Fruit fly (Drosophila melanogaster) whole organism, prepupa: ENCODE results near the gene Klp61F.

ENCODE experiments used
- Blimp-1 ChIP-seq: fragments of 200-800 bp; sonication (Bioruptor generic); optimal IDR thresholded peaks from 3 replicates; lab custom pipeline; 2017; ENCODE audit warnings: missing biosample characterization, missing genetic modification characterization, mild to moderate bottlenecking, moderate library complexity, missing genetic modification reagents
- CG10631 ChIP-seq: fragments of 200-800 bp; sonication (Bioruptor generic); optimal IDR thresholded peaks from 2 replicates; lab custom pipeline; 2016; ENCODE audit warnings: missing biosample characterization, missing genetic modification characterization
- CG10669 ChIP-seq: fragments of 200-800 bp; sonication (Bioruptor generic); optimal IDR thresholded peaks from 3 replicates; lab custom pipeline; 2018; ENCODE audit warnings: missing biosample characterization, mild to moderate bottlenecking, missing genetic modification characterization, moderate library complexity
- CG11902 ChIP-seq: fragments of 200-800 bp; sonication (Bioruptor generic); optimal IDR thresholded peaks from 3 replicates; lab custom pipeline; 2016; ENCODE audit warnings: missing biosample characterization, missing genetic modification characterization
- CG15336 ChIP-seq: fragments of 200-800 bp; sonication (Bioruptor generic); IDR thresholded peaks from 2 replicates; pipeline ENCODE4 v1.3.6; 2022; ENCODE audit warnings: missing biosample characterization, missing genetic modification characterization
- CG32006 ChIP-seq: fragments of 200-800 bp; sonication (Bioruptor generic); optimal IDR thresholded peaks from 3 replicates; lab custom pipeline; 2017; ENCODE audit warnings: missing biosample characterization, mild to moderate bottlenecking, missing genetic modification characterization
- CG4318 ChIP-seq: fragments of 200-800 bp; sonication (Bioruptor generic); optimal IDR thresholded peaks from 3 replicates; lab custom pipeline; 2017; ENCODE audit warnings: missing biosample characterization, mild to moderate bottlenecking, missing genetic modification characterization
- CG6163 ChIP-seq: fragments of 200-800 bp; sonication (Bioruptor generic); IDR thresholded peaks from 3 replicates; pipeline ENCODE4 v1.3.6; 2022; ENCODE audit warnings: missing biosample characterization, missing genetic modification characterization
- CG6276 ChIP-seq: fragments of 200-800 bp; sonication (Bioruptor generic); optimal IDR thresholded peaks from 2 replicates; lab custom pipeline; 2017; ENCODE audit warnings: missing biosample characterization, mild to moderate bottlenecking, missing genetic modification characterization
- CG6808 ChIP-seq: fragments of 200-800 bp; sonication (Bioruptor generic); optimal IDR thresholded peaks from 3 replicates; lab custom pipeline; 2017; ENCODE audit warnings: missing biosample characterization, missing genetic modification characterization, mild to moderate bottlenecking, moderate library complexity, missing genetic modification reagents
- CG7368 ChIP-seq: fragments of 200-800 bp; sonication (Bioruptor generic); optimal IDR thresholded peaks from 3 replicates; lab custom pipeline; 2016; ENCODE audit warnings: missing biosample characterization, missing genetic modification characterization
- CG8119 ChIP-seq: fragments of 200-800 bp; sonication (Bioruptor generic); IDR thresholded peaks from 3 replicates; pipeline ENCODE4 v1.3.6; 2022; ENCODE audit warnings: missing biosample characterization, missing genetic modification characterization
- CG8319 ChIP-seq: fragments of 200-800 bp; sonication (Bioruptor generic); optimal IDR thresholded peaks from 3 replicates; lab custom pipeline; 2016; ENCODE audit warnings: missing biosample characterization, missing genetic modification characterization
- CG8632 ChIP-seq: fragments of 200-800 bp; sonication (Bioruptor generic); optimal IDR thresholded peaks from 3 replicates; lab custom pipeline; 2016; ENCODE audit warnings: missing biosample characterization, missing genetic modification characterization
- Eip78C ChIP-seq: fragments of 200-800 bp; sonication (Bioruptor generic); peaks from one replicate; lab custom pipeline; 2016; ENCODE audit warnings: missing biosample characterization, missing genetic modification characterization
- Gug ChIP-seq: fragments of 200-800 bp; sonication (Bioruptor generic); IDR thresholded peaks from 2 replicates; pipeline ENCODE4 v1.3.6; 2022; ENCODE audit warnings: missing biosample characterization, missing genetic modification characterization
- Hr38 ChIP-seq: sonication (Bioruptor generic); optimal IDR thresholded peaks from 2 replicates; lab custom pipeline; 2016; ENCODE audit warnings: missing biosample characterization, missing genetic modification characterization
- Hr4 ChIP-seq: fragments of 200-800 bp; sonication (Bioruptor generic); optimal IDR thresholded peaks from 3 replicates; lab custom pipeline; 2016; ENCODE audit warnings: missing biosample characterization, missing genetic modification characterization
- OdsH ChIP-seq: fragments of 200-800 bp; sonication (Bioruptor generic); optimal IDR thresholded peaks from 3 replicates; lab custom pipeline; 2016; ENCODE audit warnings: missing biosample characterization, missing genetic modification characterization
- Smox ChIP-seq: fragments of 200-800 bp; sonication (Bioruptor generic); optimal IDR thresholded peaks from 3 replicates; lab custom pipeline; 2016; ENCODE audit warnings: missing biosample characterization, missing genetic modification characterization
- Sox14 ChIP-seq: fragments of 200-800 bp; sonication (Bioruptor generic); optimal IDR thresholded peaks from 3 replicates; lab custom pipeline; 2016; ENCODE audit warnings: missing biosample characterization, missing genetic modification characterization
- dac ChIP-seq: fragments of 200-800 bp; sonication (Bioruptor generic); optimal IDR thresholded peaks from 2 replicates; lab custom pipeline; 2017; ENCODE audit warnings: missing biosample characterization, mild to moderate bottlenecking, missing genetic modification characterization
- dsx ChIP-seq: fragments of 200-800 bp; optimal IDR thresholded peaks from 3 replicates; lab custom pipeline; 2019; ENCODE audit warnings: missing biosample characterization, mild to moderate bottlenecking, missing genetic modification characterization, moderate library complexity; ENCODE audit not compliant: poor library complexity, severe bottlenecking
- eg ChIP-seq: fragments of 200-800 bp; sonication (Bioruptor generic); IDR thresholded peaks from 3 replicates; pipeline ENCODE4 v1.3.6; 2022; ENCODE audit warnings: missing biosample characterization, missing genetic modification characterization
- esn ChIP-seq: fragments of 200-800 bp; sonication (Bioruptor generic); optimal IDR thresholded peaks from 2 replicates; lab custom pipeline; 2016; ENCODE audit warnings: missing biosample characterization, mild to moderate bottlenecking, missing genetic modification characterization, moderate library complexity
- fd59A ChIP-seq: fragments of 200-800 bp; sonication (Bioruptor generic); optimal IDR thresholded peaks from 2 replicates; lab custom pipeline; 2017; ENCODE audit warnings: missing biosample characterization, mild to moderate bottlenecking, missing genetic modification characterization, missing genetic modification reagents
- fd85E ChIP-seq: fragments of 200-800 bp; sonication (Bioruptor generic); optimal IDR thresholded peaks from 3 replicates; lab custom pipeline; 2016; ENCODE audit warnings: missing biosample characterization, missing genetic modification characterization
- lz ChIP-seq: fragments of 200-800 bp; sonication (Bioruptor generic); optimal IDR thresholded peaks from 3 replicates; lab custom pipeline; 2016; ENCODE audit warnings: missing biosample characterization, missing genetic modification characterization
- net ChIP-seq: fragments of 200-800 bp; sonication (Bioruptor generic); optimal IDR thresholded peaks from 3 replicates; lab custom pipeline; 2016; ENCODE audit warnings: missing biosample characterization, missing genetic modification characterization
- svp ChIP-seq: fragments of 200-800 bp; sonication (Bioruptor generic); peaks from one replicate; lab custom pipeline; 2016; ENCODE audit warnings: missing biosample characterization, missing genetic modification characterization
- vri ChIP-seq: fragments of 200-800 bp; sonication (Bioruptor generic); optimal IDR thresholded peaks from 3 replicates; lab custom pipeline; 2016; ENCODE audit warnings: missing biosample characterization, mild to moderate bottlenecking, missing genetic modification characterization

Klp61F gene

DNA sequence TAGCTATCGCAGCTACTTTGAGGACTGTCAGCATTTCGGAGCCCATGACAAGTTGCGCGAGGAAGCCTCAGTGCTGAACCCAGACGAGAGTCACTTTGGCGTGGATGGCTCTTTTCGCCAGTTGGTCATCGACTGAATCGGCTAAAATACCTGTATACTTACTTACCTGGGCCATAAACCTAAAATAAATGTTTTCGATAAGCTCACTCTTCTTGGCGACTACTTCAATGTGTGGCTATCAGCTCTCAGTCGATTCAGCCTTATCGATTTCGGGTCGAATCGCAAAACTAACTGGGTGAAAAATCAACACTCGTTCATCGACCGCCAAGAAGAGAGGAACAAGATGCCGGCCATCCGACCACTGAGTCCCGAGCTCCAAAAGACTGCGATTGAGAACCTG is 11.9 kb downstream of the Klp61F start, which contains the start of gene CG33966:
Gene CG33966 (plus strand): TSS at position 301 of the 400 bp plus-strand sequence.
- TF ChIP-seq dsx (no peak), svp (GFP tag; lab: Kevin White, UChicago) (no peak), esn (no peak), CG8319 (GFP tag; lab: Kevin White, UChicago) (no peak), Smox (GFP tag; lab: Kevin White, UChicago) (no peak), Hr38 (GFP tag; lab: Kevin White, UChicago) (no peak), CG32006 (GFP tag; lab: Kevin White, UChicago) (no peak), lz (no peak), vri (GFP tag; lab: Kevin White, UChicago) (no peak), Sox14 (GFP tag; lab: Kevin White, UChicago) (no peak)

DNA sequence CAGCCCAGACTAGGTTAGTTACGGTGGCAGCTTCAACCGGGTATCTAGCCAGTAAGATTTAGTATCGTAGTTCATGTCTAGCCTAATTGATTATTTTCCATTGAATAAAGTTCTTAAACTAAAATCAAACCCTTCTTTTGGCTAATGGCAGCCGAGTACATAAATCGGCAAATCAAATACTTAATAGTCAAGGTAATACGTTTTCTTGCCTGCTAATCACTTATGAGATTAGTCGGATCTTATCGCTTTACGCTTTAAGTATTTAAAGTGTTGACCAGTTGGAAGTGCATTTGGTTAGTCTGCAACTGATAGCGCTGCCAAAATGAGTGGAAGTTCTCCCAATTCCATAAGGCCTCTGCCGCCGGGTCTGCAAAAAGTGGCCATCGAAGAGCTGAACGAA is 13.1 kb downstream of the Klp61F start, which contains the start of gene CG33965:
Gene CG33965 (plus strand): TSS at position 301 of the 400 bp plus-strand sequence.
- TF ChIP-seq OdsH (no peak), net (GFP tag; lab: Kevin White, UChicago) (no peak), CG10631 (GFP tag; lab: Kevin White, UChicago) (no peak)

DNA sequence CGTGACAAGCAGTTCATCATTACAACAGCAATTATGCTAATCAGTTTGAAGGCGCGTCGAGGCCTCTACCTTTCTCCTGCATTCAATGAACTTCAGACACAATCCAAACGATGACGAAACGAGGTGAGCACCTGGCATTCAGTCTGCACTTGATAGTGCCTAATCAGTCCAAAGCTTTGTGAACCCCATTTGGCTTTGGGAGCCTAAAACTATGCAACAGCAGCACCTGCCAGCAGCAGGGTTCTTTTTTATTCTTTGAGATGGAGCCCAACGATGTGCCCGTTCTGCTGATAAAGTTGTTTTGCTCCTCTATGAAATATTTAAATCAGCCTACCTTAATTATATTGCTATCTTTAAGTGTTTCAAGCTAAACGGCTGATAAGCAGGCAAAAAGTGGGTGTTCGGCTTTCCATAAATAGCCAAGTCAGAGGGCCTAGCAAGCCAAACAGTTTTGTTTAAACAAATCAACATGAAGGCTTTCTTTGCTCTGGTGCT is 18.4 kb downstream of the Klp61F start, which contains the start of gene LysS:
Gene LysS (plus strand): TSS at position 445 of the 495 bp plus-strand sequence.
- no peak for TF ChIP-seq CG10669 (GFP tag; lab: Kevin White, UChicago)

DNA sequence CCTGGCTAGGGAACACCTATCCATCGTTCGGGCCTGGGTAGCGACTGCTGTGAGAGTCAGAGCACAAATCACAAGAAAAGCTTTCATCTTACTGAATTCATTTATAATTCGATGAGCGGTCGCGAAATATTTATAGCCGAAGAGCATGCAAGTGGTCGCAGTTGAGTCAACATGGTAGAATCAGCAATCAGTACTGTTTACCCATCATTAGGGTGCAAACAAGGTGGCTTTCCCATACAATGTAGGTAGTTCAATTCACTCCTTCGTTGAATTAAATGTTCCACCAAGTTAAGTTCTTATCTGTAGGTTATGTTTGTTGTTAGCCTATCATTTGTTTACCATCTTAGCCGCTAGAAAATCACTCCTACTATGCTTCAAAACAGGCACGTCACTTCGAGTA is 27.1 kb downstream of the Klp61F start, which contains the start of gene LysP:
Gene LysP (minus strand): TSS at position 101 of the 400 bp plus-strand sequence.
- TF ChIP-seq svp (GFP tag; lab: Kevin White, UChicago) (peak; percentile 32), Sox14 (GFP tag; lab: Kevin White, UChicago) (no peak)

DNA sequence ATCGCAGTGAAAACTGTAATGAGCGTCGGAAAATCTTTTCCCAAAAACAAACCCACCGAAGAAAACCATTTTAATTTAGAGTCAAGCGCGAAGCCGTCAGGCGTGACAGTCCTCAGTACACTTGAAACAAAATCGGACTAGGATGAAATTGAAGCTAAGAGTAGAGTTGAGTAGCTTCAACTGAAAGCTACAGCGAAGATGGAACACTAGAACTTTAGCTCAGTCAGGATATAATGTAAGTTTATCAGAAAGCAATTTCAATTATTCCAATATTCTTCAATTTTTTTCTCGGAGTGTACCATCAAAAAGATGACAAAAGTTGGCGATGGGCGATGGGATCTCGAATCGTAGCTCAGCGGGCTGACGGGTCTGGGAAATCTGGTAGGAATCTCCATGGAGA is 29.2 kb downstream of the Klp61F start:
- TF ChIP-seq CG6276 (GFP tag; lab: Kevin White, UChicago) (peak; percentile 26), CG7368 (GFP tag; lab: Kevin White, UChicago) (no peak), CG15336 (GFP tag; lab: Robert Waterston, UW) (peak; percentile 64), fd59A (GFP tag; lab: Kevin White, UChicago) (no peak), CG8632 (GFP tag; lab: Kevin White, UChicago) (no peak), CG6163 (peak; percentile 45; the same call in 2 of the 3 replicates), CG8119 (peak; percentile 54; the same call in 2 of the 3 replicates), Eip78C (GFP tag; lab: Kevin White, UChicago) (peak; percentile 6), CG8319 (GFP tag; lab: Kevin White, UChicago) (no peak), CG6808 (GFP tag; lab: Kevin White, UChicago) (no peak), Gug (GFP tag; lab: Robert Waterston, UW) (no peak), dac (GFP tag; lab: Kevin White, UChicago) (peak; percentile 17), CG4318 (GFP tag; lab: Kevin White, UChicago) (peak; percentile 46), Smox (GFP tag; lab: Kevin White, UChicago) (no peak), CG32006 (GFP tag; lab: Kevin White, UChicago) (peak; percentile 72), Blimp-1 (GFP tag; lab: Kevin White, UChicago) (no peak), CG11902 (no peak), fd85E (no peak), Hr4 (GFP tag; lab: Kevin White, UChicago) (peak; percentile 68), eg (peak; percentile 62), svp (GFP tag; lab: Kevin White, UChicago) (peak; percentile 10)

DNA sequence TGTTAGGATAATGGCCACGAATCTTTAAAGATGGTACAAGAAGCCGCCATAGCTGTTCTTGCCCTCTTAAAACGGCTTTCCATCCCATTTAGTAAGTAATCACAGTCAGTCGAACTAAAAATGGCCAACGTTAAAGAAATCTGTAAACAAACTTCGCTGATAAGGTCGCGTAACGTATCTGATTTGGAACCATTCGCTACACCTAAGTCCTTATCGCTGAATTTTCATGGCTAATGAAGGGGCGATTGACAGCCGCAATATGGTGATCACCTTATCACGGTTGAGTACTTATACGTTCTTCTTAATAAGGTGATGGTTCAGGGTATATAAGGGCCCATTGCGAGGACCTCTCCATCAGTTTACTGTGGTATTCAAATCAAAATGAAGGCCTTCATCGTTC is 33.1 kb downstream of the Klp61F start, which contains the start of gene LysE:
Gene LysE (plus strand): TSS at position 257 of the 400 bp plus-strand sequence.
- TF ChIP-seq net (GFP tag; lab: Kevin White, UChicago) = no peak
- TF ChIP-seq svp (GFP tag; lab: Kevin White, UChicago) = peak; percentile 57
- TF ChIP-seq, all 60 proteins: peak for 1
